Worm (Caenorhabditis elegans): ENCODE results near the gene C06B8.3.

C06B8.3 gene

DNA sequence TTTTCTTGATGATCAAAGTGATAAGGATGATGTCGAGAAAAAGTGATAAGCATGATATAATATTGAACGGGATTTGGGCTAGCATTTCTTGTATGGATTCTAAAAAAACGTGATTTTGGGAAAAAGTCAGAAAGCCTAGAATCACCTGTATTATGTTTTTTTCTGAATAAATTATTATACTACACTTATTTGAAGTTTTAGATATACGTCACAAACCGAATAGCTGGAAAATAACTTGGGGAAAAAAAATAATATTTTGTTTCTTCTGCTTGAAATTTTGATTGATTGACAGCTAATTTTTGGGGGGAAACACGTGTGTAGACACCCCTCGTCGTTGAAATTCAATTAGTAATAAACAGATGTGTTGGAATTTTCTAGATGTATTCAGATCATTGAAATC lies 8.1 kb upstream of the C06B8.3 start, which contains the start of gene str-264:
str-264 (minus strand) TSS at position 101 of the 400 bp plus-strand sequence.
- no peak for TF ChIP-seq unc-55 (GFP tag; optimal IDR thresholded peaks at IDR 0.05)

DNA sequence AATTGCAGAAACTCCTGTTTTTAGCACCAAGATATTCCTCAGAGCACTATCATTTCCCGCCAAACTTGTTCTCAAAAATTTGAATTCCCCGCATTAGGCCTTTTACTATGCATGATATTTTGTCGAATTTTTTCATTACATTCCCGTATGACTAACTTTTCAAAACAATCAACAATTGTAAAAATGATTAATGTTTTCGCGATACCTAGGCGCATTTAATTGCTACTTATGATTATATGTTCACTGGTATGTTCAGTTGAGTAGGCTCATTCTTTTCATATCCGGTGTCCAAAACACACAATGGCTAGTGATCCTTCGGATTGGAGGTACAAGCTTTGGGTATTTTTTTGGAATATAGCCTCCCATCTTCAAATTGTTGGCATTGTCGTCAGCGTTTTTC lies 3.3 kb upstream of the C06B8.3 start, which contains the start of gene srw-21:
srw-21 (plus strand) TSS at position 301 of the 400 bp plus-strand sequence.
- no peak for TF ChIP-seq elt-4 (tag; optimal IDR thresholded peaks at IDR 0.05)
- no peak for TF ChIP-seq ceh-34 (tag; optimal IDR thresholded peaks at IDR 0.05)
- TF ChIP-seq syd-9 (tag; optimal IDR thresholded peaks at IDR 0.05) = no peak
- TF ChIP-seq ceh-31 (tag; optimal IDR thresholded peaks at IDR 0.05) = no peak
- TF ChIP-seq pqm-1 (tag; optimal IDR thresholded peaks at IDR 0.05) = no peak

DNA sequence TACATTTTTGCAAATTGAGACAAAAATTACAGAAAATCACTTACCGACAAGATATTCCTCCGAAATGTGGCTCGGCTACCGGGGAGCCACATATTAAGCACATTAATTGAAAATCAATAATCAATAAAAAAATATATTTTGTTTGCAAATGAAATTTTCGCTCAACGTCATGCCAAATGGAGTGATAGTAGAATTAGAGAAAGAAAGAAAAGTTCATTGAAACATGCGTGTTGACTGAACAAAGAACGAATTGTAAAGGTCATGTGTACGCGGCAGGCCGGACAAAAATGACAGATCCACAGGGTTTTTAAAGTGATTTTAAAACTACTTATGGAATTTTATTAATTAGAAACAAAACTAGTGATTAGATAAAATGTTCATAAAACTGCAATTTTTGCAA lies 874 bp downstream of the C06B8.3 start:
- TF ChIP-seq ceh-6 (GFP tag; optimal IDR thresholded peaks at IDR 0.05) (no peak), sox-4 (tag; optimal IDR thresholded peaks at IDR 0.05) (no peak), ref-2 (tag; optimal IDR thresholded peaks at IDR 0.05) (no peak), ceh-19 (GFP tag; optimal IDR thresholded peaks at IDR 0.05) (no peak), unc-86 (tag; optimal IDR thresholded peaks at IDR 0.05) (no peak), F13H6.1 (tag; optimal IDR thresholded peaks at IDR 0.05) (no peak)

DNA sequence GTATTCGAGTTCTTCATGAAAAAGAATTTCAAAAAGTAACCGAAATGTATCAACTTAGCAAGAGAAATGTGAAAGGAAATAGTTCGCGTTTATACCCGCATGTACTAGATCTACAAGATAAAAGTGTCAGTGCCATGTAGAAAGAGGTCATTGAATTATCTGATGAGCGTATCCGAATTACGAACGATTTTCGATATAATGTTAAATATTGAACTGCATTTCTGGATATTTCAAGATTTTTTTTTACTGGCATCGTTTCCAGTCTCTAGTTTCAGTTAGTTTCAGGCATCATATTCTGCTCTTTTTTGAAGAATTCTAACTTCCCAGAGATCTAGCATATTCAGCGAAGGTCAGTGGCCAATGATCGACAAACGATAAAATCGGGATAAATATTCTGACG lies 3.1 kb downstream of the C06B8.3 start, which contains the start of gene nhr-150:
nhr-150 (minus strand) TSS at position 92 of the 400 bp plus-strand sequence.
- no peak for TF ChIP-seq tbx-2 (tag; optimal IDR thresholded peaks at IDR 0.05)
- TF ChIP-seq elt-4 (tag; optimal IDR thresholded peaks at IDR 0.05) = no peak
- TF ChIP-seq ceh-30 (tag; optimal IDR thresholded peaks at IDR 0.05) = no peak
- TF ChIP-seq ceh-34 (tag; optimal IDR thresholded peaks at IDR 0.05) = no peak
- no peak for TF ChIP-seq hlh-15 (tag; optimal IDR thresholded peaks at IDR 0.05)
- no peak for TF ChIP-seq hlh-8 (tag; optimal IDR thresholded peaks at IDR 0.05)
- TF ChIP-seq fkh-6 (tag; optimal IDR thresholded peaks at IDR 0.05) = no peak
- TF ChIP-seq pag-3 (tag; optimal IDR thresholded peaks at IDR 0.05; ENCODE audit: borderline replicate concordance) = no peak
- TF ChIP-seq pqm-1 (tag; optimal IDR thresholded peaks at IDR 0.05) = no peak
- TF ChIP-seq lim-6 (tag; optimal IDR thresholded peaks at IDR 0.05) = no peak
- no peak for TF ChIP-seq K02D7.2 (tag; optimal IDR thresholded peaks at IDR 0.05)
- TF ChIP-seq ceh-24 (tag; optimal IDR thresholded peaks at IDR 0.05) = no peak
- no peak for TF ChIP-seq nfya-1 (tag; optimal IDR thresholded peaks at IDR 0.05)
- TF ChIP-seq ets-4 (tag; optimal IDR thresholded peaks at IDR 0.05) = no peak
- TF ChIP-seq pha-4 (tag; optimal IDR thresholded peaks at IDR 0.05) = no peak

DNA sequence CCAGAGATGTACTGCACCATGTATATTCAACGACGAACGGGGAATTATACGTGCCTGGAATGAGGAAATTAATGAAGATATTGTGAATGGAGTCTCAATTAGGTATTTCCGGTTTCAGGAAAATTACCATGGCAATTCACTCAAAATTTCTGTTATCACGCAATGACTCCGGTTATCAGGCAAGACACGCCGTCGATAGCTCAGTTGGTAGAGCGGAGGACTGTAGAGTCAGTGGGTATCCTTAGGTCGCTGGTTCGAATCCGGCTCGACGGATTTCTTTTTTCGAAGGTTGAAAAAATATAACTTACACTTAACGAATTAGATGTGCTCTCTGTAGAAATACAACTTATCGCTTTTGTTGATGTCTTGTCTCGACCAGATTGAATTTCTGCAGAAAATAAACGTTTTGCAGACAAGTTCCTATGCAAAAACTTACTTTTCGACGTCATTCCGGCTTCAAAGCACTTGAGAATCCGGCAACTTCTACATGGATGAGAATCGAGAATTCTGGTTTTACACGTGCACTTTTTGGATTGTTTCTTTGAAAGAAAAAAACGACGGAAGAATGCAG lies 3.8 kb downstream of the C06B8.3 start:
- TF ChIP-seq T23F11.4 (GFP tag; optimal IDR thresholded peaks at IDR 0.05) (no peak), ceh-2 (tag; optimal IDR thresholded peaks at IDR 0.05) (no peak), sdc-2 (tag; optimal IDR thresholded peaks at IDR 0.05) (no peak), ceh-14 (tag; optimal IDR thresholded peaks at IDR 0.05) (no peak), ceh-34 (tag; optimal IDR thresholded peaks at IDR 0.05) (no peak), fax-1 (tag; optimal IDR thresholded peaks at IDR 0.05) (no peak)

DNA sequence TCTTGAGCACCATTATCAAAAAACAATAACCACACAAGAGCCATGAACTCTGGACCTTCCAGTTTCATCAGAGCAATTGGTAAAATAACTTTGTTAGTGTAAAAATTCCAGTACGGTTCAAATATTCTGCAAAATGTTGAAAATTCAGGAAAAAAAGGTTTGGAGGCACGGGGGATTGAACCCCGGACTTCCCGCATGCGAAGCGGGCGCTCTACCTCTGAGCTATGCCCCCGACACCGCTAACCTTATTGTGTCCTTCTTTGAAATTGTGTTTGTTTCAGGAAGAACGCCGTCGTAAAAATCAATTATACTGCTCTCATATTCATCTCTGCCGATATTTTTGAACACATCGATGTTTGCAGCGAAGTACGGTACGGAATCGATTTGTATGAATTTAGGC lies 4.6 kb downstream of the C06B8.3 start:
- TF ChIP-seq ceh-45 (GFP tag; IDR thresholded peaks at IDR 0.05) (no peak), hlh-6 (tag; optimal IDR thresholded peaks at IDR 0.05) (no peak), C38D4.7 (GFP tag; optimal IDR thresholded peaks at IDR 0.05) (no peak), ceh-24 (tag; optimal IDR thresholded peaks at IDR 0.05) (no peak), nfya-1 (tag; optimal IDR thresholded peaks at IDR 0.05) (no peak), tbx-2 (tag; optimal IDR thresholded peaks at IDR 0.05) (no peak), unc-3 (GFP tag; conservative IDR thresholded peaks at IDR 0.05) (no peak), unc-3 (tag; optimal IDR thresholded peaks at IDR 0.05) (no peak), dve-1 (tag; optimal IDR thresholded peaks at IDR 0.05) (no peak)
